Fruit fly (Drosophila melanogaster) S2 (cell line): ENCODE results near the gene Pph13.

Experiments used
- CG8478 ChIP-seq: fragments of >200 bp; optimal IDR thresholded peaks from 2 replicates; lab custom pipeline; 2018
- CTCF ChIP-seq, 2 experiments: fragments of >200 bp; optimal IDR thresholded peaks; 2 replicates each; lab custom pipeline; 2018

- TF ChIP-seq CTCF (optimal IDR thresholded peaks at IDR 0.05; lab: Kevin White, UChicago) (no peak), CG8478 (lab: Kevin White, UChicago) (no peak)
Measured at dm6 chr2L:594635-595384, 17.5 kb downstream of the Pph13 start, which contains the start of gene Gsc.
